Fruit fly (Drosophila melanogaster) whole organism, wandering third instar larva: ENCODE measurements around the gene CG32428.

Experiments
- CG32264 ChIP-seq: fragments of 200-800 bp; sonication (Bioruptor generic); optimal IDR thresholded peaks from 2 replicates; lab custom pipeline; 2016; ENCODE audit warnings: missing biosample characterization, missing genetic modification characterization
- CG9705 ChIP-seq: fragments of 200-800 bp; sonication (Bioruptor generic); optimal IDR thresholded peaks from 2 replicates; lab custom pipeline; 2018; ENCODE audit warnings: missing biosample characterization, mild to moderate bottlenecking, missing genetic modification characterization
- CrebA ChIP-seq: fragments of 200-800 bp; sonication (Bioruptor generic); optimal IDR thresholded peaks from 2 replicates; lab custom pipeline; 2016; ENCODE audit warnings: missing biosample characterization, mild to moderate bottlenecking, missing genetic modification characterization, borderline replicate concordance
- GATAd ChIP-seq: sonication (Bioruptor generic); optimal IDR thresholded peaks from 2 replicates; lab custom pipeline; 2016; ENCODE audit warnings: missing biosample characterization, missing genetic modification characterization
- Hnf4 ChIP-seq: fragments of 200-800 bp; sonication (Bioruptor generic); optimal IDR thresholded peaks from 2 replicates; lab custom pipeline; 2016; ENCODE audit warnings: missing biosample characterization, mild to moderate bottlenecking, missing genetic modification characterization
- Hr78 ChIP-seq: fragments of >200 bp; optimal IDR thresholded peaks from 2 replicates; lab custom pipeline; 2017; ENCODE audit warnings: missing biosample characterization, missing genetic modification characterization
- Hr83 ChIP-seq: fragments of 200-300 bp; sonication (Bioruptor generic); optimal IDR thresholded peaks from 2 replicates; lab custom pipeline; 2016; ENCODE audit warnings: missing biosample characterization, mild to moderate bottlenecking, missing genetic modification characterization, moderate library complexity; ENCODE audit not compliant: poor library complexity, severe bottlenecking
- Jra ChIP-seq: sonication (Bioruptor generic); optimal IDR thresholded peaks from 2 replicates; lab custom pipeline; 2016; ENCODE audit warnings: missing biosample characterization, missing genetic modification characterization
- Mio ChIP-seq: sonication (Bioruptor generic); optimal IDR thresholded peaks from 2 replicates; lab custom pipeline; 2016; ENCODE audit warnings: missing biosample characterization, missing genetic modification characterization
- OdsH ChIP-seq: fragments of 200-800 bp; sonication (Bioruptor generic); optimal IDR thresholded peaks from 2 replicates; lab custom pipeline; 2016; ENCODE audit warnings: missing biosample characterization, mild to moderate bottlenecking, missing genetic modification characterization
- Rel ChIP-seq, 2 experiments: fragments of 200-800 bp; sonication (Bioruptor generic) in 1 of 2; optimal IDR thresholded peaks; 2 replicates in 1 of 2; 3 replicates in 1 of 2; lab custom pipeline; 2016 to 2019; ENCODE audit warnings: mild to moderate bottlenecking in 2 of 2, missing biosample characterization in 2 of 2, missing genetic modification characterization in 2 of 2, moderate library complexity in 1 of 2
- Sp1 ChIP-seq: fragments of 200-800 bp; sonication (Bioruptor generic); optimal IDR thresholded peaks from 3 replicates; lab custom pipeline; 2019; ENCODE audit warnings: missing biosample characterization, mild to moderate bottlenecking, missing genetic modification characterization, moderate library complexity
- Vsx2 ChIP-seq: fragments of 200-300, 225-300 bp; sonication (Bioruptor generic); optimal IDR thresholded peaks from 2 replicates; lab custom pipeline; 2018; ENCODE audit warnings: missing biosample characterization, missing genetic modification characterization; ENCODE audit not compliant: partially characterized antibody
- br ChIP-seq: fragments of 200-800 bp; sonication (Bioruptor generic); optimal IDR thresholded peaks from 2 replicates; lab custom pipeline; 2016; ENCODE audit warnings: missing biosample characterization, missing genetic modification characterization
- dsf ChIP-seq: sonication (Bioruptor generic); optimal IDR thresholded peaks from 2 replicates; lab custom pipeline; 2016; ENCODE audit warnings: missing biosample characterization, missing genetic modification characterization, borderline replicate concordance
- ey ChIP-seq: fragments of 200-800 bp; sonication (Bioruptor generic); optimal IDR thresholded peaks from 2 replicates; lab custom pipeline; 2016; ENCODE audit warnings: missing biosample characterization, missing genetic modification characterization
- foxo ChIP-seq, 2 experiments: fragments of 200-800 bp; sonication (Bioruptor generic); optimal IDR thresholded peaks; 2 replicates in 1 of 2; 3 replicates in 1 of 2; lab custom pipeline; 2016 to 2017; ENCODE audit warnings: missing biosample characterization in 2 of 2, missing genetic modification characterization in 2 of 2
- fru ChIP-seq: fragments of 200-800 bp; sonication (Bioruptor generic); optimal IDR thresholded peaks from 3 replicates; lab custom pipeline; 2016; ENCODE audit warnings: missing biosample characterization, mild to moderate bottlenecking, missing genetic modification characterization
- h ChIP-seq: fragments of 200-800 bp; sonication (Bioruptor generic); optimal IDR thresholded peaks from 3 replicates; lab custom pipeline; 2016; ENCODE audit warnings: missing biosample characterization, mild to moderate bottlenecking, missing genetic modification characterization
- jim ChIP-seq: fragments of 175-275, 200-325 bp; sonication (Bioruptor generic); optimal IDR thresholded peaks from 2 replicates; lab custom pipeline; 2016; ENCODE audit warnings: missing biosample characterization, mild to moderate bottlenecking, missing genetic modification characterization
- pan ChIP-seq: fragments of >200 bp; optimal IDR thresholded peaks from 2 replicates; lab custom pipeline; 2017
- sage ChIP-seq: fragments of 200-800 bp; sonication (Bioruptor generic); optimal IDR thresholded peaks from 2 replicates; lab custom pipeline; 2016; ENCODE audit warnings: missing biosample characterization, mild to moderate bottlenecking, missing genetic modification characterization
- sv ChIP-seq: fragments of 200-800 bp; sonication (Bioruptor generic); optimal IDR thresholded peaks from 3 replicates; lab custom pipeline; 2016; ENCODE audit warnings: missing biosample characterization, missing genetic modification characterization
- tai ChIP-seq: sonication (Bioruptor generic); optimal IDR thresholded peaks from 2 replicates; lab custom pipeline; 2016; ENCODE audit warnings: missing biosample characterization, missing genetic modification characterization
- usp ChIP-seq: fragments of >200 bp; optimal IDR thresholded peaks from 2 replicates; lab custom pipeline; 2017; ENCODE audit warnings: missing biosample characterization, missing genetic modification characterization

Gene CG32428

dm6 chr3L:20440902-20441429 lies 32.6 kb downstream of the CG32428 start:
- TF ChIP-seq OdsH (GFP tag; lab: Kevin White, UChicago): no peak
- TF ChIP-seq br (GFP tag; lab: Kevin White, UChicago): no peak

dm6 chr3L:20439772-20440171 lies 33.8 kb downstream of the CG32428 start, which contains the start of gene Hpd:
Gene Hpd (minus strand): TSS chr3L:20439872.
- TF ChIP-seq Rel (GFP tag; optimal IDR thresholded peaks at IDR 0.05; lab: Kevin White, UChicago) (no peak), Rel (tag; optimal IDR thresholded peaks at IDR 0.05; lab: Kevin White, UChicago) (no peak), Vsx2 (GFP tag; lab: Kevin White, UChicago) (no peak), ey (GFP tag; lab: Kevin White, UChicago) (no peak), CrebA (GFP tag; lab: Kevin White, UChicago) (no peak), Mio (no peak), Jra (no peak), pan (no peak), h (GFP tag; lab: Kevin White, UChicago) (no peak), GATAd (GFP tag; lab: Kevin White, UChicago) (no peak), Sp1 (GFP tag; lab: Kevin White, UChicago) (no peak), jim (GFP tag; lab: Kevin White, UChicago) (no peak), foxo (GFP tag; optimal IDR thresholded peaks at IDR 0.05; lab: Kevin White, UChicago) (no peak), sv (GFP tag; lab: Kevin White, UChicago) (no peak), fru (no peak)

dm6 chr3L:20436069-20436468 lies 37.5 kb downstream of the CG32428 start, which contains the start of the genes mRpL15 and CtIP:
Gene mRpL15 (minus strand): TSS chr3L:20436209.
Gene CtIP (plus strand): TSS chr3L:20436250.
- TF ChIP-seq Jra (no peak), sage (GFP tag; lab: Kevin White, UChicago) (peak; percentile 71)

- TF ChIP-seq br (GFP tag; lab: Kevin White, UChicago) (no peak), OdsH (GFP tag; lab: Kevin White, UChicago) (no peak), Hnf4 (no peak), ey (GFP tag; lab: Kevin White, UChicago) (no peak), dsf (GFP tag; lab: Kevin White, UChicago) (peak; percentile 10), CG32264 (GFP tag; lab: Kevin White, UChicago) (peak; percentile 31)
Measured at dm6 chr3L:20432297-20432696, 41.2 kb downstream of the CG32428 start, which contains the start of the genes Las and Psn. Gene Las (minus strand): TSS chr3L:20432361. Gene Psn (plus strand): TSS chr3L:20432468.

DNA sequence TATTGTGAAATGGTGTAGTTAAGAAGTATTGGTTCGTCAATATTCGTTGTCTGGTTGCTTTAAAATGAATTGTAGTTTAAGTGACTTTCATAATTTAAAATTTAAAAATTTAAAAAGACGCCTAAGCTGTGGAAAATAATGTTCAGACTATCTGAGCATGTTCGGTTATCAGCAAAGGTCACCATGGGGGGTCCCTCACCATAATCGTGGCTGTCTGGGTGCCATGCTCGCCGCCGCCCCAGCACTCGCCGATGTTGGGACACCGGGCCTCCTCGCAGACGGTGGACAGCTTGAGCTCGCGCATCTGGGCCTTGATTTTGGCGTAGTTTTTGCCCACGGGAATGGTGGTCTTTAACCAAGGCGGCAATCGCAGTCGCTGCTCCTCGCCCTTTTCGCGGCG lies 41.9 kb downstream of the CG32428 start:
- TF ChIP-seq Hr83 (GFP tag; lab: Kevin White, UChicago) (no peak), foxo (GFP tag; optimal IDR thresholded peaks at IDR 0.05; lab: Kevin White, UChicago) (no peak)

dm6 chr3L:20430182-20430581 lies 43.3 kb downstream of the CG32428 start, which contains the start of gene CG5262:
Gene CG5262 (minus strand): TSS chr3L:20430475.
- no peak for TF ChIP-seq jim (GFP tag; lab: Kevin White, UChicago)
- no peak for TF ChIP-seq CG9705 (GFP tag; lab: Kevin White, UChicago)
- TF ChIP-seq Hr83 (GFP tag; lab: Kevin White, UChicago): no peak
- TF ChIP-seq sage (GFP tag; lab: Kevin White, UChicago): no peak
- TF ChIP-seq tai (GFP tag; lab: Kevin White, UChicago): no peak
- no peak for TF ChIP-seq CG32264 (GFP tag; lab: Kevin White, UChicago)
- TF ChIP-seq Rel (GFP tag; optimal IDR thresholded peaks at IDR 0.05; lab: Kevin White, UChicago): no peak
- TF ChIP-seq Rel (tag; optimal IDR thresholded peaks at IDR 0.05; lab: Kevin White, UChicago): peak; percentile 15

DNA sequence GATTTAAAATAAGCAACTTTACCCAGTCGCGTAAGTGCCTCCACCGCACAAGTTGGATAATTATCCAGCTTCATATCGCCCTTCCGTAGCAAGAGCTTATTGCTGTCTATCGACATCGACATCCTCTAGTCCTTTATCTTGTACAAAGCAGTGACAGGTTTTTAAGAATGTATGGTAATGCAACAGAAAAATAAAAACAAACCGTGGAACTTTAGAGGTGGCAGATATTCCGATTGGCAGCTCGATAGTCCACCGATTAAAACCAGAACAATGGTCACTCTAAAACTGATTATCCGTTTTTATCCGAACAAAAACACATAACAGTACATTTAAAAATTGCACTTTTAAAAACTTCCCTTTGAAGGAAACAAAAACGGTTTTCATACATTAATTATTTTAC lies 46.1 kb downstream of the CG32428 start, which contains the start of gene CG5274:
Gene CG5274, minus strand, starts transcription at position 218 of the 400 bp plus-strand sequence.
- TF ChIP-seq Jra (no peak), Hr78 (GFP tag; lab: Kevin White, UChicago) (no peak), h (GFP tag; lab: Kevin White, UChicago) (no peak), dsf (GFP tag; lab: Kevin White, UChicago) (no peak), Hr83 (GFP tag; lab: Kevin White, UChicago) (no peak), usp (no peak), sage (GFP tag; lab: Kevin White, UChicago) (no peak), foxo (GFP tag; optimal IDR thresholded peaks at IDR 0.05; lab: Kevin White, UChicago) (no peak), Mio (no peak)
